3 fruit fly cellular contexts compared by ENCODE assay signal in the genomic region with DNA sequence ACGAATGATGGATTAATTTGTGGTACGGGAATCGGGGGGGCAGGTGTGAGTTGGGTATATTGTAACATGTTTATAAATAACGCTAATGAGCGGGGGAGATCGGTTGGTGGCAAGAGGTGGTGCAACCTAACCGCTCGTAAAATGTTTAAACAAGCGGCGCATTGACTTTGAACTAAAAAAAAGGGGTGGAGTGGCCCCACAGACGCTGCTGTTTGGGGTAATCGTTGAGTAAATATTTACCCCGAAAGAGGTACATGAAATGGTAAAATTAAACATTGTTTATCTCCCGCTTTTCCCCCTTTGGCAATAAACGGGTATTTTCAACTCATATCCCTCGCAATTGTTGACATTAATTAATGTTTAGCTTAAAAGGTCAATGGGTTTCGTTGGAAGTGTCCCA.
TF ChIP-seq lines count a peak whose summit lies in the region.

No protein-coding gene starts in this region.

- TF ChIP-seq CTCF in whole organism, embryonic (GFP tag; optimal IDR thresholded peaks at IDR 0.05; lab: Kevin White, UChicago), result no peak

TF ChIP-seq in whole organism, embryonic, 481 proteins besides CTCF, POLR2A, EP300 and RAD21 (continues in another document):
- peak; percentile 60 for TF ChIP-seq Lhr (GFP tag; optimal IDR thresholded peaks at IDR 0.05; lab: Kevin White, UChicago)
- no peak for TF ChIP-seq H15 (GFP tag; IDR thresholded peaks at IDR 0.05; lab: Robert Waterston, UW)
- TF ChIP-seq CG13287 (GFP tag; IDR thresholded peaks at IDR 0.05; lab: Robert Waterston, UW; ENCODE audit: partially characterized antibody), result no peak
- TF ChIP-seq CG12071 (GFP tag; optimal IDR thresholded peaks at IDR 0.05; lab: Kevin White, UChicago), result peak; percentile 79
- no peak for TF ChIP-seq C15 (GFP tag; IDR thresholded peaks at IDR 0.05; lab: Robert Waterston, UW)
- no peak for TF ChIP-seq CG9797 (GFP tag; optimal IDR thresholded peaks at IDR 0.05; lab: Kevin White, UChicago)
- no peak for TF ChIP-seq CG8944 (GFP tag; optimal IDR thresholded peaks at IDR 0.05; lab: Kevin White, UChicago)
- TF ChIP-seq Sox100B (GFP tag; optimal IDR thresholded peaks at IDR 0.05; lab: Kevin White, UChicago), result peak; percentile 79
- no peak for TF ChIP-seq CG3726 (GFP tag; IDR thresholded peaks at IDR 0.05; lab: Robert Waterston, UW)
- 0 out of 2 replicates have a peak, but pooled peaks have one; percentile 49 for TF ChIP-seq rib (GFP tag; IDR thresholded peaks at IDR 0.05; lab: Robert Waterston, UW)
- TF ChIP-seq odd (GFP tag; optimal IDR thresholded peaks at IDR 0.05; lab: Kevin White, UChicago), result peak; percentile 88
- TF ChIP-seq seq (GFP tag; IDR thresholded peaks at IDR 0.05; lab: Robert Waterston, UW), result peak; percentile 8; the same call in 1 of the 2 replicates
- TF ChIP-seq CG14441 (GFP tag; IDR thresholded peaks at IDR 0.05; lab: Robert Waterston, UW), result peak; percentile 50; the same call in 1 of the 2 replicates
- TF ChIP-seq lola (GFP tag; optimal IDR thresholded peaks at IDR 0.05; lab: Kevin White, UChicago), result peak in 1 of 3 experiments; percentile 68
- peak; percentile 64 for TF ChIP-seq CG31365 (tag; optimal IDR thresholded peaks at IDR 0.05; lab: Kevin White, UChicago)
- TF ChIP-seq nerfin-2 (GFP tag; IDR thresholded peaks at IDR 0.05; lab: Robert Waterston, UW; ENCODE audit: partially characterized antibody), result no peak
- TF ChIP-seq Myb (GFP tag; optimal IDR thresholded peaks at IDR 0.05; lab: Kevin White, UChicago), result no peak
- TF ChIP-seq CG18619 (GFP tag; optimal IDR thresholded peaks at IDR 0.05; lab: Kevin White, UChicago), result peak; percentile 61
- TF ChIP-seq ewg (GFP tag; optimal IDR thresholded peaks at IDR 0.05; lab: Kevin White, UChicago), result peak; percentile 43
- no peak for TF ChIP-seq Gsc (GFP tag; IDR thresholded peaks at IDR 0.05; lab: Robert Waterston, UW)
- no peak for TF ChIP-seq D19B (GFP tag; optimal IDR thresholded peaks at IDR 0.05; lab: Kevin White, UChicago)
- TF ChIP-seq aop (GFP tag; IDR thresholded peaks at IDR 0.05; lab: Robert Waterston, UW), result no peak
- peak; percentile 29 for TF ChIP-seq pb (GFP tag; optimal IDR thresholded peaks at IDR 0.05; lab: Kevin White, UChicago)
- TF ChIP-seq gfzf (GFP tag; optimal IDR thresholded peaks at IDR 0.05; lab: Kevin White, UChicago), result no peak
- TF ChIP-seq knrl (GFP tag; IDR thresholded peaks at IDR 0.05; lab: Robert Waterston, UW; ENCODE audit: partially characterized antibody), result no peak
- TF ChIP-seq CG3065 (GFP tag; optimal IDR thresholded peaks at IDR 0.05; lab: Kevin White, UChicago), result no peak
- TF ChIP-seq Bdp1 (GFP tag; optimal IDR thresholded peaks at IDR 0.05; lab: Kevin White, UChicago), result no peak
- TF ChIP-seq luna (GFP tag; optimal IDR thresholded peaks at IDR 0.05; lab: Kevin White, UChicago), result no peak

TF ChIP-seq in whole organism, prepupa, 60 proteins besides CTCF, POLR2A, EP300 and RAD21:
- TF ChIP-seq esn (GFP tag; optimal IDR thresholded peaks at IDR 0.05; lab: Kevin White, UChicago) (peak; percentile 35), Smox (GFP tag; optimal IDR thresholded peaks at IDR 0.05; lab: Kevin White, UChicago) (peak; percentile 13), CG6854 (GFP tag; optimal IDR thresholded peaks at IDR 0.05; lab: Kevin White, UChicago) (peak; percentile 8), Ets96B (tag; optimal IDR thresholded peaks at IDR 0.05; lab: Kevin White, UChicago) (no peak), fkh (GFP tag; optimal IDR thresholded peaks at IDR 0.05; lab: Kevin White, UChicago) (peak; percentile 98), vri (GFP tag; optimal IDR thresholded peaks at IDR 0.05; lab: Kevin White, UChicago) (peak; percentile 47), acj6 (GFP tag; optimal IDR thresholded peaks at IDR 0.05; lab: Kevin White, UChicago) (no peak), Eip78C (GFP tag; lab: Kevin White, UChicago) (peak; percentile 53)

TF ChIP-seq in whole organism, wandering third instar larva, 38 proteins besides CTCF, POLR2A, EP300 and RAD21:
- TF ChIP-seq ey (GFP tag; optimal IDR thresholded peaks at IDR 0.05; lab: Kevin White, UChicago) (no peak), h (GFP tag; optimal IDR thresholded peaks at IDR 0.05; lab: Kevin White, UChicago) (peak; percentile 36), N (GFP tag; optimal IDR thresholded peaks at IDR 0.05; lab: Kevin White, UChicago) (no peak), lola (GFP tag; optimal IDR thresholded peaks at IDR 0.05; lab: Kevin White, UChicago) (no peak), usp (GFP tag; optimal IDR thresholded peaks at IDR 0.05; lab: Kevin White, UChicago) (no peak), CG9705 (GFP tag; optimal IDR thresholded peaks at IDR 0.05; lab: Kevin White, UChicago) (no peak), CG32264 (GFP tag; optimal IDR thresholded peaks at IDR 0.05; lab: Kevin White, UChicago) (no peak), sage (GFP tag; optimal IDR thresholded peaks at IDR 0.05; lab: Kevin White, UChicago) (no peak), pan (optimal IDR thresholded peaks at IDR 0.05; lab: Kevin White, UChicago) (no peak), br (GFP tag; optimal IDR thresholded peaks at IDR 0.05; lab: Kevin White, UChicago) (peak; percentile 3), Hnf4 (GFP tag; optimal IDR thresholded peaks at IDR 0.05; lab: Kevin White, UChicago) (peak; percentile 3), dl (GFP tag; optimal IDR thresholded peaks at IDR 0.05; lab: Kevin White, UChicago; ENCODE audit: insufficient read depth in 1 of 2, partially characterized antibody in 2 of 2) (no peak), Jra (GFP tag; optimal IDR thresholded peaks at IDR 0.05; lab: Kevin White, UChicago) (no peak), HLH106 (tag; optimal IDR thresholded peaks at IDR 0.05; lab: Kevin White, UChicago) (no peak), Mio (GFP tag; optimal IDR thresholded peaks at IDR 0.05; lab: Kevin White, UChicago) (no peak), dmrt93B (GFP tag; optimal IDR thresholded peaks at IDR 0.05; lab: Kevin White, UChicago) (peak; percentile 36), jim (GFP tag; optimal IDR thresholded peaks at IDR 0.05; lab: Kevin White, UChicago) (no peak), Rel (GFP tag; optimal IDR thresholded peaks at IDR 0.05; lab: Kevin White, UChicago) (no peak), Rel (tag; optimal IDR thresholded peaks at IDR 0.05; lab: Kevin White, UChicago) (no peak), Hr78 (GFP tag; optimal IDR thresholded peaks at IDR 0.05; lab: Kevin White, UChicago) (no peak), woc (GFP tag; optimal IDR thresholded peaks at IDR 0.05; lab: Kevin White, UChicago) (no peak), Dif (GFP tag; optimal IDR thresholded peaks at IDR 0.05; lab: Kevin White, UChicago; ENCODE audit: partially characterized antibody) (no peak), OdsH (GFP tag; optimal IDR thresholded peaks at IDR 0.05; lab: Kevin White, UChicago) (peak; percentile 12), Dfd (GFP tag; optimal IDR thresholded peaks at IDR 0.05; lab: Kevin White, UChicago) (no peak), rgr (GFP tag; optimal IDR thresholded peaks at IDR 0.05; lab: Kevin White, UChicago) (peak; percentile 55), foxo (GFP tag; optimal IDR thresholded peaks at IDR 0.05; lab: Kevin White, UChicago) (peak in 1 of 2 experiments; percentile 1), Myc (optimal IDR thresholded peaks at IDR 0.05; lab: Kevin White, UChicago) (no peak), Hr83 (GFP tag; optimal IDR thresholded peaks at IDR 0.05; lab: Kevin White, UChicago; ENCODE audit: poor library complexity, severe bottlenecking) (no peak), fru (GFP tag; optimal IDR thresholded peaks at IDR 0.05; lab: Kevin White, UChicago) (no peak), brk (GFP tag; optimal IDR thresholded peaks at IDR 0.05; lab: Kevin White, UChicago) (peak; percentile 6), sv (GFP tag; optimal IDR thresholded peaks at IDR 0.05; lab: Kevin White, UChicago) (no peak), CrebA (GFP tag; optimal IDR thresholded peaks at IDR 0.05; lab: Kevin White, UChicago; ENCODE audit: borderline replicate concordance) (no peak), psq (GFP tag; optimal IDR thresholded peaks at IDR 0.05; lab: Kevin White, UChicago) (no peak), Sp1 (GFP tag; optimal IDR thresholded peaks at IDR 0.05; lab: Kevin White, UChicago) (peak; percentile 30)
